Fruit fly (Drosophila melanogaster): ENCODE results near the gene CG14223.

CG14223 gene

dm6 chrX:19666991-19667409 lies 3.2 kb upstream of the CG14223 start, which contains the start of gene Zw (continued):
- TF ChIP-seq CG15696 (tag; optimal IDR thresholded peaks at IDR 0.05): peak; percentile 51
- no peak for TF ChIP-seq Dek (tag; optimal IDR thresholded peaks at IDR 0.05)
- no peak for TF ChIP-seq CG3065 (GFP tag; optimal IDR thresholded peaks at IDR 0.05)
- peak; percentile 28 for TF ChIP-seq CG12219 (GFP tag; optimal IDR thresholded peaks at IDR 0.05)
- no peak for TF ChIP-seq her (GFP tag; optimal IDR thresholded peaks at IDR 0.05)
- peak; percentile 62; the same call in 2 of the 3 replicates for TF ChIP-seq zfh1 (GFP tag; IDR thresholded peaks at IDR 0.05)
- TF ChIP-seq sqz (GFP tag; optimal IDR thresholded peaks at IDR 0.05): peak; percentile 5
- TF ChIP-seq CG3163 (GFP tag; optimal IDR thresholded peaks at IDR 0.05): no peak
- peak; percentile 47 for TF ChIP-seq CG16863 (GFP tag; optimal IDR thresholded peaks at IDR 0.05)
- no peak for TF ChIP-seq CG8388 (GFP tag; optimal IDR thresholded peaks at IDR 0.05)
- TF ChIP-seq gro (GFP tag; optimal IDR thresholded peaks at IDR 0.05): peak; percentile 53
- TF ChIP-seq gce (GFP tag; IDR thresholded peaks at IDR 0.05): no peak
- TF ChIP-seq CG31365 (tag; optimal IDR thresholded peaks at IDR 0.05): no peak
- peak; percentile 42 for TF ChIP-seq inv (GFP tag; IDR thresholded peaks at IDR 0.05; ENCODE audit: partially characterized antibody)
- TF ChIP-seq Meics (GFP tag; optimal IDR thresholded peaks at IDR 0.05): peak; percentile 25
- peak; percentile 32 for TF ChIP-seq bab2 (GFP tag; optimal IDR thresholded peaks at IDR 0.05)
- peak; percentile 10 for TF ChIP-seq CG8089 (GFP tag; optimal IDR thresholded peaks at IDR 0.05)
- peak; percentile 13; the same call in 1 of the 2 replicates for TF ChIP-seq GATAe (GFP tag; conservative IDR thresholded peaks at IDR 0.05)
- peak; percentile 40; the same call in 1 of the 3 replicates for TF ChIP-seq CG2199 (GFP tag; IDR thresholded peaks at IDR 0.05)
- 0 out of 2 replicates have a peak, but pooled peaks have one; percentile 38 for TF ChIP-seq CG31224 (GFP tag; IDR thresholded peaks at IDR 0.05)
- TF ChIP-seq Dp (GFP tag; optimal IDR thresholded peaks at IDR 0.05): no peak
- TF ChIP-seq CG15601 (tag; optimal IDR thresholded peaks at IDR 0.05): no peak
- TF ChIP-seq CHES-1-like (GFP tag; optimal IDR thresholded peaks at IDR 0.05): no peak
- TF ChIP-seq fu2 (GFP tag; optimal IDR thresholded peaks at IDR 0.05): peak; percentile 30
- TF ChIP-seq CG4328 (GFP tag; optimal IDR thresholded peaks at IDR 0.05): no peak
- TF ChIP-seq Mad (GFP tag; optimal IDR thresholded peaks at IDR 0.05): no peak
- TF ChIP-seq CG34422 (GFP tag; IDR thresholded peaks at IDR 0.05): peak; percentile 72; the same call in 2 of the 3 replicates
- no peak for TF ChIP-seq lov (optimal IDR thresholded peaks at IDR 0.05)
- no peak for TF ChIP-seq lov (GFP tag; IDR thresholded peaks at IDR 0.05)
- TF ChIP-seq ssp (GFP tag; IDR thresholded peaks at IDR 0.05): no peak
- peak; percentile 52 for TF ChIP-seq CG11247 (GFP tag; IDR thresholded peaks at IDR 0.05)
- no peak for TF ChIP-seq tx (GFP tag; optimal IDR thresholded peaks at IDR 0.05)
- TF ChIP-seq CG43689 (GFP tag; IDR thresholded peaks at IDR 0.05): no peak
- TF ChIP-seq jumu (GFP tag; optimal IDR thresholded peaks at IDR 0.05): no peak
- TF ChIP-seq peb (GFP tag; IDR thresholded peaks at IDR 0.05): no peak
- TF ChIP-seq gcm2 (GFP tag; optimal IDR thresholded peaks at IDR 0.05): no peak
- peak; percentile 29 for TF ChIP-seq lab (GFP tag; optimal IDR thresholded peaks at IDR 0.05)
- no peak for TF ChIP-seq CG7963 (GFP tag; IDR thresholded peaks at IDR 0.05; ENCODE audit: partially characterized antibody)
- no peak for TF ChIP-seq Sin3A (optimal IDR thresholded peaks at IDR 0.05)
- peak; percentile 20 for TF ChIP-seq zen (tag; optimal IDR thresholded peaks at IDR 0.05)
- peak; percentile 21 for TF ChIP-seq CG12391 (tag; optimal IDR thresholded peaks at IDR 0.05)
- no peak for TF ChIP-seq aop (GFP tag; IDR thresholded peaks at IDR 0.05)
- TF ChIP-seq dmrt99B (tag; optimal IDR thresholded peaks at IDR 0.05): peak; percentile 40
- no peak for TF ChIP-seq CG7928 (GFP tag; optimal IDR thresholded peaks at IDR 0.05)
- TF ChIP-seq btn (GFP tag; optimal IDR thresholded peaks at IDR 0.05): no peak
- peak; percentile 73 for TF ChIP-seq Ptx1 (GFP tag; IDR thresholded peaks at IDR 0.05)
- TF ChIP-seq Nf-YA (GFP tag; IDR thresholded peaks at IDR 0.05): no peak
- TF ChIP-seq Oli (tag; optimal IDR thresholded peaks at IDR 0.05): peak; percentile 33
- no peak for TF ChIP-seq nerfin-2 (GFP tag; IDR thresholded peaks at IDR 0.05; ENCODE audit: partially characterized antibody)
- peak; percentile 40 for TF ChIP-seq lbe (GFP tag; optimal IDR thresholded peaks at IDR 0.05)
- TF ChIP-seq ham (GFP tag; IDR thresholded peaks at IDR 0.05): no peak
- TF ChIP-seq sr (GFP tag; IDR thresholded peaks at IDR 0.05): no peak; the same call in 2 of the 3 replicates

All from whole organism, embryonic.